Fruit fly (Drosophila melanogaster): ENCODE measurements around the gene Men-b.

- no peak for TF ChIP-seq Mnt (GFP tag; optimal IDR thresholded peaks at IDR 0.05)
- no peak for TF ChIP-seq Clk (GFP tag; optimal IDR thresholded peaks at IDR 0.05)
- no peak for TF ChIP-seq CG1620 (GFP tag; optimal IDR thresholded peaks at IDR 0.05)
- no peak for TF ChIP-seq Hr96 (GFP tag; optimal IDR thresholded peaks at IDR 0.05)
- TF ChIP-seq CG14711 (tag; optimal IDR thresholded peaks at IDR 0.05), result no peak
- no peak for TF ChIP-seq kay (GFP tag; ENCODE audit: borderline replicate concordance)
Observed at dm6 chr3R:27134728-27135361, 16.6 kb upstream of the Men-b start.

Data from whole organism, adult.